Fruit fly (Drosophila melanogaster) whole organism, embryonic: ENCODE data around the gene Dbp21E2.

Experiments
- ATbp ChIP-seq: fragments of 200-800 bp; sonication (Bioruptor generic); optimal IDR thresholded peaks from 2 replicates; lab custom pipeline; 2017; ENCODE audit warnings: missing biosample characterization, mild to moderate bottlenecking, missing genetic modification characterization, missing genetic modification reagents
- Bdp1 ChIP-seq: fragments of 200-800 bp; sonication (Bioruptor generic); optimal IDR thresholded peaks from 3 replicates; lab custom pipeline; 2016; ENCODE audit warnings: missing biosample characterization, missing genetic modification characterization
- BtbVII ChIP-seq: fragments of 200-800 bp; sonication (Bioruptor generic); optimal IDR thresholded peaks from 3 replicates; lab custom pipeline; 2017; ENCODE audit warnings: missing biosample characterization, mild to moderate bottlenecking, missing genetic modification characterization
- Bteb2 ChIP-seq: fragments of 200-800 bp; sonication (Bioruptor generic); optimal IDR thresholded peaks from 2 replicates; lab custom pipeline; 2016; ENCODE audit warnings: missing biosample characterization, missing genetic modification characterization
- CG11247 ChIP-seq: fragments of 200-800 bp; sonication (Bioruptor generic); IDR thresholded peaks from 2 replicates; pipeline ENCODE4 v1.3.6; 2022; ENCODE audit warnings: missing biosample characterization, missing genetic modification characterization
- CG11456 ChIP-seq: fragments of 200-800 bp; sonication (Bioruptor generic); IDR thresholded peaks from 3 replicates; pipeline ENCODE4 v1.3.6; 2022; ENCODE audit warnings: missing biosample characterization, missing genetic modification characterization
- CG11695 ChIP-seq: fragments of 200-800 bp; sonication (Bioruptor generic); IDR thresholded peaks from 3 replicates; pipeline ENCODE4 v1.3.6; 2022; ENCODE audit warnings: missing biosample characterization, missing genetic modification characterization
- CG13424 ChIP-seq: fragments of 200-800 bp; sonication (Bioruptor generic); optimal IDR thresholded peaks from 2 replicates; lab custom pipeline; 2019; ENCODE audit warnings: missing biosample characterization, mild to moderate bottlenecking, missing genetic modification characterization, moderate library complexity
- CG13624 ChIP-seq: fragments of 200-800 bp; sonication (Bioruptor generic); optimal IDR thresholded peaks from 2 replicates; lab custom pipeline; 2016; ENCODE audit warnings: missing biosample characterization, missing genetic modification characterization
- CG17328 ChIP-seq: fragments of 200-800 bp; sonication (Bioruptor generic); IDR thresholded peaks from 2 replicates; pipeline ENCODE4 v1.3.6; 2022; ENCODE audit warnings: missing biosample characterization, missing genetic modification characterization
- CG17912 ChIP-seq: fragments of 200-800 bp; sonication (Bioruptor generic); optimal IDR thresholded peaks from 2 replicates; lab custom pipeline; 2018; ENCODE audit warnings: missing biosample characterization, mild to moderate bottlenecking, missing genetic modification characterization
- CG18764 ChIP-seq: fragments of 200-800 bp; sonication (Bioruptor generic); optimal IDR thresholded peaks from 3 replicates; lab custom pipeline; 2016; ENCODE audit warnings: missing biosample characterization, missing genetic modification characterization
- CG2116 ChIP-seq: fragments of 200-800 bp; sonication (Bioruptor generic); optimal IDR thresholded peaks from 3 replicates; lab custom pipeline; 2018; ENCODE audit warnings: missing biosample characterization, mild to moderate bottlenecking, missing genetic modification characterization
- CG32772 ChIP-seq: fragments of 200-800 bp; sonication (Bioruptor generic); IDR thresholded peaks from 2 replicates; pipeline ENCODE4 v1.3.6; 2022; ENCODE audit warnings: missing biosample characterization, missing genetic modification characterization
- CG3726 ChIP-seq: fragments of 200-800 bp; sonication (Bioruptor generic); IDR thresholded peaks from 3 replicates; pipeline ENCODE4, ENCODE4 v1.3.6; 2022; ENCODE audit warnings: missing biosample characterization, missing genetic modification characterization
- CG4282 ChIP-seq: fragments of 200-800 bp; sonication (Bioruptor generic); optimal IDR thresholded peaks from 2 replicates; lab custom pipeline; 2016; ENCODE audit warnings: missing biosample characterization, missing genetic modification characterization
- CG4820 ChIP-seq: fragments of 200-800 bp; sonication (Bioruptor generic); optimal IDR thresholded peaks from 3 replicates; lab custom pipeline; 2016; ENCODE audit warnings: missing biosample characterization, missing genetic modification characterization
- CG6683 ChIP-seq: fragments of 200-800 bp; sonication (Bioruptor generic); optimal IDR thresholded peaks from 2 replicates; lab custom pipeline; 2017; ENCODE audit warnings: missing biosample characterization, mild to moderate bottlenecking, missing genetic modification characterization, missing genetic modification reagents
- CG8478 ChIP-seq: fragments of >200 bp; optimal IDR thresholded peaks from 2 replicates; lab custom pipeline; 2018
- CG8765 ChIP-seq: fragments of 200-800 bp; sonication (Bioruptor generic); IDR thresholded peaks from 2 replicates; pipeline ENCODE4 v1.3.6; 2022; ENCODE audit warnings: missing biosample characterization, missing genetic modification characterization
- CrebB ChIP-seq: fragments of 200-800 bp; sonication (Bioruptor generic); optimal IDR thresholded peaks from 3 replicates; lab custom pipeline; 2018; ENCODE audit warnings: missing biosample characterization, mild to moderate bottlenecking, missing genetic modification characterization
- Doc3 ChIP-seq: fragments of 200-800 bp; sonication (Bioruptor generic); IDR thresholded peaks from 3 replicates; pipeline ENCODE4 v1.3.6; 2022; ENCODE audit warnings: missing biosample characterization, missing genetic modification characterization; ENCODE audit not compliant: partially characterized antibody
- Dp ChIP-seq: fragments of 200-800 bp; sonication (Bioruptor generic); optimal IDR thresholded peaks from 2 replicates; lab custom pipeline; 2018; ENCODE audit warnings: missing biosample characterization, mild to moderate bottlenecking, missing genetic modification characterization, moderate library complexity
- H15 ChIP-seq: fragments of 200-800 bp; sonication (Bioruptor generic); IDR thresholded peaks from 3 replicates; pipeline ENCODE4 v1.3.6; 2022; ENCODE audit warnings: missing biosample characterization, missing genetic modification characterization
- HLH54F ChIP-seq: fragments of 200-800 bp; sonication (Bioruptor generic); optimal IDR thresholded peaks from 3 replicates; lab custom pipeline; 2016; ENCODE audit warnings: missing biosample characterization, missing genetic modification characterization
- MESR4 ChIP-seq: fragments of 200-800 bp; sonication (Bioruptor generic); optimal IDR thresholded peaks from 2 replicates; lab custom pipeline; 2018; ENCODE audit warnings: missing biosample characterization, mild to moderate bottlenecking, missing genetic modification characterization, moderate library complexity
- Meics ChIP-seq: fragments of 200-800 bp; sonication (Bioruptor generic); optimal IDR thresholded peaks from 2 replicates; lab custom pipeline; 2017; ENCODE audit warnings: missing biosample characterization, mild to moderate bottlenecking, missing genetic modification characterization
- Pdp1 ChIP-seq, 2 experiments: fragments of 200-800 bp; sonication (Bioruptor generic); optimal IDR thresholded peaks; 3 replicates each; lab custom pipeline; 2016; ENCODE audit warnings: missing biosample characterization in 2 of 2, missing genetic modification characterization in 2 of 2, mild to moderate bottlenecking in 1 of 2, moderate library complexity in 1 of 2
- Poxn ChIP-seq: fragments of 200-800 bp; sonication (Bioruptor generic); IDR thresholded peaks from 2 replicates; pipeline ENCODE4 v1.3.6; 2022; ENCODE audit warnings: missing biosample characterization, missing genetic modification characterization
- Ssrp ChIP-seq: fragments of 200-800 bp; sonication (Bioruptor generic); optimal IDR thresholded peaks from 2 replicates; lab custom pipeline; 2018; ENCODE audit warnings: missing biosample characterization, mild to moderate bottlenecking, missing genetic modification characterization, moderate library complexity
- TFAM ChIP-seq: fragments of 200-800 bp; sonication (Bioruptor generic); optimal IDR thresholded peaks from 2 replicates; lab custom pipeline; 2017; ENCODE audit warnings: missing biosample characterization, missing genetic modification characterization, inconsistent platforms
- ac ChIP-seq: fragments of 200-800 bp; sonication (Bioruptor generic); optimal IDR thresholded peaks from 3 replicates; lab custom pipeline; 2017; ENCODE audit warnings: missing biosample characterization, mild to moderate bottlenecking, missing genetic modification characterization
- br ChIP-seq: fragments of >200 bp; optimal IDR thresholded peaks from 2 replicates; lab custom pipeline; 2017
- bsh ChIP-seq, 2 experiments: fragments of 200-800 bp; sonication (Bioruptor generic); optimal IDR thresholded peaks; 2 replicates each; lab custom pipeline; 2017 to 2018; ENCODE audit warnings: mild to moderate bottlenecking in 2 of 2, missing biosample characterization in 2 of 2, missing genetic modification characterization in 2 of 2, moderate library complexity in 1 of 2
- hth ChIP-seq: fragments of >200 bp; optimal IDR thresholded peaks from 2 replicates; lab custom pipeline; 2017; ENCODE audit warnings: inconsistent platforms
- insv ChIP-seq, 2 experiments: fragments of 200-800 bp; sonication (Bioruptor generic); optimal IDR thresholded peaks; 3 replicates each; lab custom pipeline; 2016 to 2018; ENCODE audit warnings: missing biosample characterization in 2 of 2, missing genetic modification characterization in 2 of 2
- inv ChIP-seq: fragments of 200-800 bp; sonication (Bioruptor generic); IDR thresholded peaks from 2 replicates; pipeline ENCODE4 v1.3.6; 2022; ENCODE audit warnings: missing biosample characterization, missing genetic modification characterization; ENCODE audit not compliant: partially characterized antibody
- lab ChIP-seq: fragments of 200-800 bp; sonication (Bioruptor generic); optimal IDR thresholded peaks from 3 replicates; lab custom pipeline; 2017; ENCODE audit warnings: missing biosample characterization, missing genetic modification characterization, mild to moderate bottlenecking, moderate library complexity, missing genetic modification reagents
- lmd ChIP-seq: fragments of 200-800 bp; sonication (Bioruptor generic); IDR thresholded peaks from 2 replicates; pipeline ENCODE4 v1.3.6; 2022; ENCODE audit warnings: missing biosample characterization, missing genetic modification characterization
- lola ChIP-seq, 3 experiments: fragments of >200 bp in 2 of 3; fragments of 200-800 bp in 1 of 3; sonication (Bioruptor generic) in 1 of 3; optimal IDR thresholded peaks; 2 replicates each; lab custom pipeline; 2017 to 2019; ENCODE audit warnings: missing biosample characterization in 3 of 3, missing genetic modification characterization in 3 of 3, mild to moderate bottlenecking in 1 of 3, moderate library complexity in 1 of 3
- onecut ChIP-seq: fragments of 200-800 bp; sonication (Bioruptor generic); IDR thresholded peaks from 2 replicates; pipeline ENCODE4 v1.3.6; 2022; ENCODE audit warnings: missing biosample characterization, missing genetic modification characterization
- peb ChIP-seq: fragments of 200-800 bp; sonication (Bioruptor generic); IDR thresholded peaks from 2 replicates; pipeline ENCODE4 v1.3.6; 2022; ENCODE audit warnings: missing biosample characterization, missing genetic modification characterization
- pum ChIP-seq: fragments of 200-800 bp; sonication (Bioruptor generic); optimal IDR thresholded peaks from 2 replicates; lab custom pipeline; 2016; ENCODE audit warnings: missing biosample characterization, missing genetic modification characterization
- ranshi ChIP-seq: fragments of 200-800 bp; sonication (Bioruptor generic); IDR thresholded peaks from 2 replicates; pipeline ENCODE4 v1.3.6; 2022; ENCODE audit warnings: missing biosample characterization, missing genetic modification characterization
- sens ChIP-seq: fragments of 200-800 bp; sonication (Bioruptor generic); peaks from one replicate; lab custom pipeline; 2016; ENCODE audit warnings: missing biosample characterization, missing genetic modification characterization
- sob ChIP-seq: fragments of 200-800 bp; sonication (Bioruptor generic); IDR thresholded peaks from 2 replicates; pipeline ENCODE4 v1.3.6; 2022; ENCODE audit warnings: missing biosample characterization, missing genetic modification characterization
- tap ChIP-seq: fragments of 200-800 bp; optimal IDR thresholded peaks from 3 replicates; lab custom pipeline; 2019; ENCODE audit warnings: missing biosample characterization, mild to moderate bottlenecking, missing genetic modification characterization, moderate library complexity
- tgo ChIP-seq: fragments of 200-800 bp; sonication (Bioruptor generic); IDR thresholded peaks from 3 replicates; pipeline ENCODE4 v1.3.6; 2022; ENCODE audit warnings: missing biosample characterization, missing genetic modification characterization
- tup ChIP-seq: fragments of 200-800 bp; sonication (Bioruptor generic); optimal IDR thresholded peaks from 2 replicates; lab custom pipeline; 2016; ENCODE audit warnings: missing biosample characterization, mild to moderate bottlenecking, missing genetic modification characterization, moderate library complexity
- twi ChIP-seq: fragments of 200-800 bp; optimal IDR thresholded peaks from 2 replicates; lab custom pipeline; 2019; ENCODE audit warnings: missing biosample characterization, mild to moderate bottlenecking, missing genetic modification characterization, moderate library complexity
- wek ChIP-seq: fragments of 200-800 bp; sonication (Bioruptor generic); optimal IDR thresholded peaks from 3 replicates; lab custom pipeline; 2018; ENCODE audit warnings: missing biosample characterization, mild to moderate bottlenecking, missing genetic modification characterization, moderate library complexity

Gene Dbp21E2

DNA sequence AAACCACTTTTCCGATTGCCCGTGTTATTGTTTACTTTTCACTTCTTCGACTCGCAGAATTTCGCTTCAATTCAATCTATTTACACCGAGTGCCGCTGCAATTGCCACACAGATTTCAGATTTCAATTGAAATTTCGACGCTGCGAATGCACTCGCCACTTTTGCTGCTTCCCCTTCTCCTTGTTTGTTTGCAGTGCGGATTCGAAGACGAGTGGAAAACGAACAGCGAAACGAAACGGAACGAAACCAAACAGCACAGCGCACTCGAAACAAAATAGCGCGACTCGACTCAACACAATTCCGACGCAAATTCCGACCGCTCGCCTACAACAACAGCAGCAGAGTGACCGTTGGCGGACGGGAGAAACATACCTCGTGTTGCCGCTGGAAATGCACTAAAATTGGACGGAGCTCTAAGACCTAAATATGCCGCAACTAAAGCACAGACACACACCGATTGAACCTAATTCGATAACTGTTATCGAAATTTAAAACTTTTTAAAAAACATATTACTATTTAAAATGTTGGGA lies 39.4 kb downstream of the Dbp21E2 start, which contains the start of gene drongo (continued):
- TF ChIP-seq TFAM, result no peak
- no peak for TF ChIP-seq Poxn (GFP tag; lab: Robert Waterston, UW)
- TF ChIP-seq lola (GFP tag; optimal IDR thresholded peaks at IDR 0.05; lab: Kevin White, UChicago), result no peak
- TF ChIP-seq onecut (GFP tag; lab: Robert Waterston, UW), result peak; percentile 50
- TF ChIP-seq Bteb2 (GFP tag; lab: Kevin White, UChicago), result no peak
- TF ChIP-seq H15 (GFP tag; lab: Robert Waterston, UW), result no peak
- TF ChIP-seq CG6683 (GFP tag; lab: Kevin White, UChicago), result no peak
- TF ChIP-seq peb (GFP tag; lab: Robert Waterston, UW), result no peak
- no peak for TF ChIP-seq CG3726
- no peak for TF ChIP-seq pum
- no peak for TF ChIP-seq Doc3 (GFP tag; lab: Robert Waterston, UW)
- peak in 1 of 2 experiments; percentile 29 for TF ChIP-seq Pdp1 (GFP tag; optimal IDR thresholded peaks at IDR 0.05; lab: Kevin White, UChicago)
- no peak for TF ChIP-seq twi
- TF ChIP-seq tup, result no peak
- TF ChIP-seq sens, result peak; percentile 86
- TF ChIP-seq inv (GFP tag; lab: Robert Waterston, UW), result peak; percentile 11; the same call in 1 of the 2 replicates
- no peak for TF ChIP-seq Bdp1
- peak; percentile 55 for TF ChIP-seq CG2116 (GFP tag; lab: Kevin White, UChicago)
- TF ChIP-seq CG13424, result peak; percentile 13
- no peak for TF ChIP-seq tgo (GFP tag; lab: Robert Waterston, UW)
- TF ChIP-seq tap (tag; lab: Kevin White, UChicago), result no peak
- no peak for TF ChIP-seq CG8765 (GFP tag; lab: Robert Waterston, UW)
- no peak for TF ChIP-seq HLH54F (GFP tag; lab: Kevin White, UChicago)
- TF ChIP-seq CG18764, result no peak
- TF ChIP-seq ranshi (GFP tag; lab: Robert Waterston, UW), result peak; percentile 18; the same call in 1 of the 2 replicates
- TF ChIP-seq CG17328 (GFP tag; lab: Robert Waterston, UW), result peak; percentile 32; the same call in 1 of the 2 replicates
- peak; percentile 69 for TF ChIP-seq CrebB (tag; lab: Kevin White, UChicago)
- peak; percentile 41 for TF ChIP-seq wek (GFP tag; lab: Kevin White, UChicago)
- no peak for TF ChIP-seq ac
- peak; percentile 70 for TF ChIP-seq CG17912 (GFP tag; lab: Kevin White, UChicago)
- TF ChIP-seq BtbVII, result no peak
- no peak for TF ChIP-seq br
- TF ChIP-seq Dp (GFP tag; lab: Kevin White, UChicago), result peak; percentile 95
- TF ChIP-seq CG11456 (GFP tag; lab: Robert Waterston, UW), result 0 out of 3 replicates have a peak, but pooled peaks have one; percentile 50
- peak; percentile 33; the same call in 1 of the 2 replicates for TF ChIP-seq CG11247 (GFP tag; lab: Robert Waterston, UW)
- no peak for TF ChIP-seq CG11695 (GFP tag; lab: Robert Waterston, UW)
- TF ChIP-seq insv (GFP tag; optimal IDR thresholded peaks at IDR 0.05; lab: Kevin White, UChicago), result peak in 1 of 2 experiments; percentile 54
- TF ChIP-seq bsh (GFP tag; optimal IDR thresholded peaks at IDR 0.05; lab: Kevin White, UChicago), result peak; percentile 12 to 17
- TF ChIP-seq sob, result peak; percentile 63
- TF ChIP-seq hth (lab: Kevin White, UChicago), result no peak
- TF ChIP-seq lab, result peak; percentile 71
- no peak for TF ChIP-seq CG32772 (GFP tag; lab: Robert Waterston, UW)
- no peak for TF ChIP-seq CG8478 (lab: Kevin White, UChicago)
- peak; percentile 34 for TF ChIP-seq ATbp (GFP tag; lab: Kevin White, UChicago)
- TF ChIP-seq MESR4, result peak; percentile 83
- TF ChIP-seq CG4820 (GFP tag; lab: Kevin White, UChicago), result no peak
- peak; percentile 65 for TF ChIP-seq CG13624 (GFP tag; lab: Kevin White, UChicago)
- no peak; the same call in 1 of the 2 replicates for TF ChIP-seq lmd
- peak; percentile 11 for TF ChIP-seq Meics (GFP tag; lab: Kevin White, UChicago)
- TF ChIP-seq Ssrp, result no peak
- no peak for TF ChIP-seq CG4282 (GFP tag; lab: Kevin White, UChicago)
